Worm (Caenorhabditis elegans) whole organism, mixed stage, embryonic: Measurements from ENCODE around the gene EEED8.13.

Experiments
- bed-3 ChIP-seq: fragments of 200-800 bp; sonication (Bioruptor generic); optimal IDR thresholded peaks from 3 replicates; lab custom pipeline; 2018; ENCODE audit warnings: mild to moderate bottlenecking, missing genetic modification characterization, moderate library complexity, missing compliant biosample characterization
- lin-13 ChIP-seq: fragments of 150-350 bp; optimal IDR thresholded peaks from 2 replicates; lab custom pipeline; 2014; ENCODE audit warnings: missing biosample characterization, missing genetic modification characterization
- mep-1 ChIP-seq: fragments of 150-350 bp; optimal IDR thresholded peaks from 2 replicates; lab custom pipeline; 2017; ENCODE audit warnings: missing biosample characterization, missing genetic modification reagents, missing genetic modification characterization, inconsistent platforms
- nhr-76 ChIP-seq: sonication (generic microtip); optimal IDR thresholded peaks from 2 replicates; lab custom pipeline; 2017; ENCODE audit warnings: missing biosample characterization, missing genetic modification characterization
- pha-4 ChIP-seq: fragments of 150-350 bp; optimal IDR thresholded peaks from 2 replicates; lab custom pipeline; 2018; ENCODE audit warnings: missing biosample characterization, missing genetic modification reagents, missing genetic modification characterization
- unc-62 ChIP-seq: fragments of 150-350 bp; optimal IDR thresholded peaks from 2 replicates; lab custom pipeline; 2014; ENCODE audit warnings: missing biosample characterization, missing genetic modification reagents, missing genetic modification characterization
- ztf-11 ChIP-seq: fragments of 150-350 bp; optimal IDR thresholded peaks from 2 replicates; lab custom pipeline; 2014; ENCODE audit warnings: missing biosample characterization, missing genetic modification characterization

ce11 chrII:5447381-5447780, 35.0 kb upstream of the EEED8.13 start, which contains the start of gene cex-1:
- TF ChIP-seq unc-62 (GFP tag; lab: Kevin White, UChicago) (no peak), ztf-11 (tag; lab: Kevin White, UChicago) (no peak), bed-3 (GFP tag; lab: Kevin White, UChicago) (no peak), lin-13 (tag; lab: Kevin White, UChicago) (no peak), mep-1 (tag; lab: Kevin White, UChicago) (no peak), nhr-76 (tag; lab: Kevin White, UChicago) (no peak), pha-4 (tag; lab: Kevin White, UChicago) (no peak)
